Fruit fly (Drosophila melanogaster) whole organism, embryonic: ENCODE results near the gene Bap111.

ENCODE experiments used
- Abd-B ChIP-seq: fragments of 200-800 bp; sonication (Bioruptor generic); optimal IDR thresholded peaks from 2 replicates; lab custom pipeline; 2018; ENCODE audit warnings: missing biosample characterization, mild to moderate bottlenecking, missing genetic modification characterization, moderate library complexity
- Ada2b ChIP-seq: fragments of 200-800 bp; sonication (Bioruptor generic); IDR thresholded peaks from 2 replicates; pipeline ENCODE4 v1.3.6; 2022; ENCODE audit warnings: missing biosample characterization, missing genetic modification characterization
- Bgb ChIP-seq: fragments of 200-800 bp; sonication (Bioruptor generic); IDR thresholded peaks from 2 replicates; pipeline ENCODE4 v1.3.6; 2022; ENCODE audit warnings: missing biosample characterization, missing genetic modification characterization; ENCODE audit not compliant: partially characterized antibody
- CG10147 ChIP-seq: fragments of 200-800 bp; sonication (Bioruptor generic); optimal IDR thresholded peaks from 2 replicates; lab custom pipeline; 2019; ENCODE audit warnings: missing biosample characterization, mild to moderate bottlenecking, missing genetic modification characterization, moderate library complexity
- CG1024 ChIP-seq: fragments of 200-800 bp; sonication (Bioruptor generic); IDR thresholded peaks from 2 replicates; pipeline ENCODE4 v1.3.6; 2022; ENCODE audit warnings: missing biosample characterization, missing genetic modification characterization
- CG11695 ChIP-seq: fragments of 200-800 bp; sonication (Bioruptor generic); IDR thresholded peaks from 3 replicates; pipeline ENCODE4 v1.3.6; 2022; ENCODE audit warnings: missing biosample characterization, missing genetic modification characterization
- CG13123 ChIP-seq: fragments of 200-800 bp; sonication (Bioruptor generic); optimal IDR thresholded peaks from 2 replicates; lab custom pipeline; 2016; ENCODE audit warnings: missing biosample characterization, missing genetic modification characterization
- CG13424 ChIP-seq: fragments of 200-800 bp; sonication (Bioruptor generic); optimal IDR thresholded peaks from 2 replicates; lab custom pipeline; 2019; ENCODE audit warnings: missing biosample characterization, mild to moderate bottlenecking, missing genetic modification characterization, moderate library complexity
- CG13624 ChIP-seq: fragments of 200-800 bp; sonication (Bioruptor generic); optimal IDR thresholded peaks from 2 replicates; lab custom pipeline; 2016; ENCODE audit warnings: missing biosample characterization, missing genetic modification characterization
- CG14441 ChIP-seq: fragments of 200-800 bp; sonication (Bioruptor generic); IDR thresholded peaks from 2 replicates; pipeline ENCODE4 v1.3.6; 2022; ENCODE audit warnings: missing biosample characterization, missing genetic modification characterization
- CG1603 ChIP-seq: fragments of 200-800 bp; sonication (Bioruptor generic); optimal IDR thresholded peaks from 2 replicates; lab custom pipeline; 2019; ENCODE audit warnings: missing biosample characterization, mild to moderate bottlenecking, missing genetic modification characterization, moderate library complexity
- CG17186 ChIP-seq: fragments of 200-800 bp; sonication (Bioruptor generic); optimal IDR thresholded peaks from 3 replicates; lab custom pipeline; 2017; ENCODE audit warnings: missing biosample characterization, missing genetic modification reagents, missing genetic modification characterization
- CG18011 ChIP-seq: fragments of 200-800 bp; sonication (Bioruptor generic); optimal IDR thresholded peaks from 2 replicates; lab custom pipeline; 2017; ENCODE audit warnings: missing biosample characterization, missing genetic modification characterization, mild to moderate bottlenecking, moderate library complexity, missing genotype
- CG18619 ChIP-seq: fragments of 200-800 bp; sonication (Bioruptor generic); optimal IDR thresholded peaks from 3 replicates; lab custom pipeline; 2017; ENCODE audit warnings: missing biosample characterization, mild to moderate bottlenecking, missing genetic modification characterization
- CG2889 ChIP-seq: fragments of 200-800 bp; sonication (Bioruptor generic); IDR thresholded peaks from 3 replicates; pipeline ENCODE4 v1.3.6; 2022; ENCODE audit warnings: missing biosample characterization, missing genetic modification characterization
- CG32767 ChIP-seq: fragments of 200-800 bp; sonication (Bioruptor generic); IDR thresholded peaks from 2 replicates; pipeline ENCODE4 v1.3.6; 2022; ENCODE audit warnings: missing biosample characterization, missing genetic modification characterization
- CG3838 ChIP-seq: fragments of 200-800 bp; sonication (Bioruptor generic); optimal IDR thresholded peaks from 3 replicates; lab custom pipeline; 2016; ENCODE audit warnings: missing biosample characterization, missing genetic modification characterization
- CG7271 ChIP-seq: fragments of 200-800 bp; sonication (Bioruptor generic); optimal IDR thresholded peaks from 2 replicates; lab custom pipeline; 2018; ENCODE audit warnings: missing biosample characterization, mild to moderate bottlenecking, missing genetic modification characterization, moderate library complexity
- CG7963 ChIP-seq: fragments of 200-800 bp; sonication (Bioruptor generic); IDR thresholded peaks from 3 replicates; pipeline ENCODE4 v1.3.6; 2022; ENCODE audit warnings: missing biosample characterization, missing genetic modification characterization; ENCODE audit not compliant: partially characterized antibody
- CG7987 ChIP-seq: fragments of 200-800 bp; sonication (Bioruptor generic); optimal IDR thresholded peaks from 2 replicates; lab custom pipeline; 2018; ENCODE audit warnings: missing biosample characterization, mild to moderate bottlenecking, missing genetic modification characterization, moderate library complexity
- CrebB ChIP-seq: fragments of 200-800 bp; sonication (Bioruptor generic); optimal IDR thresholded peaks from 3 replicates; lab custom pipeline; 2018; ENCODE audit warnings: missing biosample characterization, mild to moderate bottlenecking, missing genetic modification characterization
- Drgx ChIP-seq: fragments of 200-800 bp; sonication (Bioruptor generic); IDR thresholded peaks from 2 replicates; pipeline ENCODE4 v1.3.6; 2022; ENCODE audit warnings: missing biosample characterization, missing genetic modification characterization
- E2f1 ChIP-seq: fragments of 200-800 bp; sonication (Bioruptor generic); IDR thresholded peaks from 2 replicates; pipeline ENCODE4 v1.3.6; 2022; ENCODE audit warnings: missing biosample characterization, missing genetic modification characterization
- Elba2 ChIP-seq: fragments of 200-800 bp; sonication (Bioruptor generic); optimal IDR thresholded peaks from 3 replicates; lab custom pipeline; 2016; ENCODE audit warnings: missing biosample characterization, missing genetic modification characterization
- Ets97D ChIP-seq: fragments of 200-800 bp; sonication (Bioruptor generic); optimal IDR thresholded peaks from 3 replicates; lab custom pipeline; 2016; ENCODE audit warnings: missing biosample characterization, missing genetic modification characterization
- Fer2 ChIP-seq: fragments of 200-800 bp; sonication (Bioruptor generic); optimal IDR thresholded peaks from 2 replicates; lab custom pipeline; 2018; ENCODE audit warnings: missing biosample characterization, mild to moderate bottlenecking, missing genetic modification characterization, moderate library complexity
- Lpt ChIP-seq: fragments of >200 bp; optimal IDR thresholded peaks from 2 replicates; lab custom pipeline; 2018; ENCODE audit warnings: missing biosample characterization, missing genetic modification characterization
- Med ChIP-seq: fragments of 200-800 bp; sonication (Bioruptor generic); peaks from one replicate; lab custom pipeline; 2016; ENCODE audit warnings: missing biosample characterization, missing genetic modification characterization, mild to moderate bottlenecking, inconsistent platforms, moderate library complexity
- NFAT ChIP-seq: fragments of 200-800 bp; sonication (Bioruptor generic); IDR thresholded peaks from 2 replicates; pipeline ENCODE4 v1.3.6; 2022; ENCODE audit warnings: missing biosample characterization, missing genetic modification characterization
- Scr ChIP-seq: fragments of 200-800 bp; sonication (Bioruptor generic); IDR thresholded peaks from 2 replicates; pipeline ENCODE4 v1.3.6; 2022; ENCODE audit warnings: missing biosample characterization, missing genetic modification characterization; ENCODE audit not compliant: partially characterized antibody
- Vsx1 ChIP-seq: fragments of 200-800 bp; sonication (Bioruptor generic); optimal IDR thresholded peaks from 2 replicates; lab custom pipeline; 2017; ENCODE audit warnings: missing biosample characterization, mild to moderate bottlenecking, missing genetic modification characterization, missing genetic modification reagents
- ato ChIP-seq: fragments of 200-800 bp; sonication (Bioruptor generic); IDR thresholded peaks from 2 replicates; pipeline ENCODE4 v1.3.6; 2022; ENCODE audit warnings: missing biosample characterization, missing genetic modification characterization; ENCODE audit not compliant: partially characterized antibody
- cad ChIP-seq: fragments of >200 bp; optimal IDR thresholded peaks from 2 replicates; lab custom pipeline; 2017; ENCODE audit warnings: missing biosample characterization, missing genetic modification characterization
- chinmo ChIP-seq: fragments of 200-800 bp; sonication (Bioruptor generic); IDR thresholded peaks from 4 replicates; pipeline ENCODE4 v1.3.6; 2022; ENCODE audit warnings: missing biosample characterization, missing genetic modification characterization; ENCODE audit not compliant: partially characterized antibody
- croc ChIP-seq: fragments of 200-800 bp; sonication (Bioruptor generic); conservative IDR thresholded peaks from 3 replicates; pipeline ENCODE4 v1.3.6; 2022; ENCODE audit warnings: missing biosample characterization, missing genetic modification characterization
- dm ChIP-seq: fragments of 200-800 bp; sonication (Bioruptor generic); optimal IDR thresholded peaks from 3 replicates; lab custom pipeline; 2016; ENCODE audit warnings: missing biosample characterization, missing genetic modification characterization
- ems ChIP-seq: fragments of 200-800 bp; sonication (Bioruptor generic); optimal IDR thresholded peaks from 3 replicates; lab custom pipeline; 2016; ENCODE audit warnings: missing biosample characterization, missing genetic modification characterization
- esg ChIP-seq: fragments of 200-800 bp; sonication (Bioruptor generic); conservative IDR thresholded peaks from 2 replicates; pipeline ENCODE4 v1.3.6; 2022; ENCODE audit warnings: missing biosample characterization, missing genetic modification characterization
- eve ChIP-seq, 2 experiments: fragments of >200 bp; optimal IDR thresholded peaks; 2 replicates each; lab custom pipeline; 2017; ENCODE audit warnings: missing biosample characterization in 2 of 2, missing genetic modification characterization in 2 of 2
- eyg ChIP-seq: fragments of 200-800 bp; sonication (Bioruptor generic); optimal IDR thresholded peaks from 3 replicates; lab custom pipeline; 2016; ENCODE audit warnings: missing biosample characterization, missing genetic modification characterization
- fd3F ChIP-seq: fragments of 200-800 bp; sonication (Bioruptor generic); optimal IDR thresholded peaks from 2 replicates; lab custom pipeline; 2018; ENCODE audit warnings: missing biosample characterization, mild to moderate bottlenecking, missing genetic modification characterization, moderate library complexity
- h ChIP-seq: fragments of >200 bp; optimal IDR thresholded peaks from 2 replicates; lab custom pipeline; 2017
- lilli ChIP-seq: fragments of 200-800 bp; sonication (Bioruptor generic); optimal IDR thresholded peaks from 3 replicates; lab custom pipeline; 2016; ENCODE audit warnings: missing biosample characterization, missing genetic modification characterization
- lmd ChIP-seq: fragments of 200-800 bp; sonication (Bioruptor generic); IDR thresholded peaks from 2 replicates; pipeline ENCODE4 v1.3.6; 2022; ENCODE audit warnings: missing biosample characterization, missing genetic modification characterization
- maf-S ChIP-seq: fragments of 200-800 bp; sonication (Bioruptor generic); optimal IDR thresholded peaks from 2 replicates; lab custom pipeline; 2016; ENCODE audit warnings: missing biosample characterization, missing genetic modification characterization
- oc ChIP-seq: fragments of 200-800 bp; sonication (Bioruptor generic); optimal IDR thresholded peaks from 2 replicates; lab custom pipeline; 2018; ENCODE audit warnings: missing biosample characterization, mild to moderate bottlenecking, missing genetic modification characterization, moderate library complexity
- phol ChIP-seq: fragments of 200-800 bp; sonication (Bioruptor generic); optimal IDR thresholded peaks from 3 replicates; lab custom pipeline; 2018; ENCODE audit warnings: missing biosample characterization, mild to moderate bottlenecking, missing genetic modification characterization, moderate library complexity
- ranshi ChIP-seq: fragments of 200-800 bp; sonication (Bioruptor generic); IDR thresholded peaks from 2 replicates; pipeline ENCODE4 v1.3.6; 2022; ENCODE audit warnings: missing biosample characterization, missing genetic modification characterization
- row ChIP-seq: fragments of 200-800 bp; sonication (Bioruptor generic); IDR thresholded peaks from 3 replicates; pipeline ENCODE4 v1.3.6; 2022; ENCODE audit warnings: missing biosample characterization, missing genetic modification characterization
- tll ChIP-seq, 2 experiments: fragments of 200-800 bp in 1 of 2; fragments of >200 bp in 1 of 2; sonication (Bioruptor generic) in 1 of 2; optimal IDR thresholded peaks; 2 replicates each; lab custom pipeline; 2017 to 2019; ENCODE audit warnings: missing biosample characterization in 2 of 2, missing genetic modification characterization in 2 of 2, mild to moderate bottlenecking in 1 of 2, moderate library complexity in 1 of 2
- unpg ChIP-seq: fragments of 200-800 bp; sonication (Bioruptor generic); optimal IDR thresholded peaks from 3 replicates; lab custom pipeline; 2018; ENCODE audit warnings: missing biosample characterization, mild to moderate bottlenecking, missing genetic modification characterization, moderate library complexity

The Bap111 gene

DNA sequence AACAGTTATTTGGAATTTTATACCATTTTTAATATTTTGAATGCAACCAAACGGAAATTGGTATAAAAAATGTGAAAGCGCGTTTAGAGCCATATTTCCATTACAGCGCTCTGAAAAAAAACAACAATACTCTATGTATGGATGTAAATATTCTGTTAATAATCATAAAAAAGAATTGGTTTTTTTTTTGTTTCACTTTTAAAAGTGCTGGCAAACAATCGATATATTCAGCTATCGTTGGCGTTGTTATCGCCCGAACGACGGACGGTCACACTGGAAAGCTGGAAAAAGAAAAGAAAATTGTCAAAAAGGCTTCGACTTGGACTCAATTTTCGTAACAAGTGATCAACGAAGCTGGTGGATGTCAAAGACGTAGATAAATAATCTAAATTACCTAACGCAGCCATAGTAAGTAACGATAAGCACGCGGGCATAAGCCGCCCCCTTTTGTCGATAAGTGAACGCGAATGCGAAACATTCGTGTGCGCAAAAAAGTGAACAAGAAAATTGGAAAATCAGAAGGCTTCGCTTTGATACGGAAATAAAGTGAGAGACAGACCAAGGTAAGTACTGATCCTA, 6.8 kb upstream of the Bap111 start, which contains the start of gene CG7065 (continued):
- TF ChIP-seq Bgb (peak; percentile 69), CG11695 (GFP tag; lab: Robert Waterston, UW) (no peak), row (GFP tag; lab: Robert Waterston, UW) (peak; percentile 65), eyg (GFP tag; lab: Kevin White, UChicago) (no peak), CG13624 (GFP tag; lab: Kevin White, UChicago) (no peak), eve (GFP tag; optimal IDR thresholded peaks at IDR 0.05; lab: Kevin White, UChicago) (no peak), cad (GFP tag; lab: Kevin White, UChicago) (no peak), CG7271 (tag; lab: Kevin White, UChicago) (no peak), esg (GFP tag; lab: Robert Waterston, UW) (no peak), CG1603 (tag; lab: Kevin White, UChicago) (peak; percentile 33), CG14441 (no peak), croc (no peak), oc (tag; lab: Kevin White, UChicago) (no peak), Scr (GFP tag; lab: Robert Waterston, UW) (peak; percentile 70), maf-S (GFP tag; lab: Kevin White, UChicago) (no peak), lilli (no peak), Elba2 (no peak), E2f1 (GFP tag; lab: Robert Waterston, UW) (no peak), unpg (GFP tag; lab: Kevin White, UChicago) (no peak), Med (GFP tag; lab: Kevin White, UChicago) (peak; percentile 20), Fer2 (tag; lab: Kevin White, UChicago) (no peak), Lpt (GFP tag; lab: Kevin White, UChicago) (no peak), lmd (GFP tag; lab: Robert Waterston, UW) (no peak), h (lab: Kevin White, UChicago) (no peak), Drgx (GFP tag; lab: Robert Waterston, UW) (no peak), ems (GFP tag; lab: Kevin White, UChicago) (no peak)

DNA sequence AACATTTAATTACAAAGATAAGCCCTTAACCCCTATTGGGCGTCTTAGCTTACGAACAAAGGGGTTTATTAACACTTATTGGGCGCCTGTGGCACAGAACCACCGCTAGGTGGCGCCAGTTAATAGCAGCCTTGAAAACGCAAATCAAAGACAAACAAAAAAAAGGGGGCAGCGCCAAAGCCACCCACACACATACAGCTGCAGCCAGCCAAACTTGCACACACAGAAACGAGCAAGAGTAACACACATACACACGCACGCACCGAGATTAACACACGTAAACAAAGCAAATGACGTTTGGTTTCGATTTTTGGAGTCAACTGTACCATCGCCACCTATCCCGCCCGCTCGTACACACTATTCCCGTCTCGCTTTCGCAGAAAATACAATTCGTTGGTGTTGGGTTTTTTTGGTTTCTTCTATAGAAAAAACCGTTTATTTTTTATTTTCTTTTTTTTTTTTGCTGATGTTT, 3.1 kb downstream of the Bap111 start:
- TF ChIP-seq NFAT (GFP tag; lab: Robert Waterston, UW) (no peak), Ada2b (GFP tag; lab: Robert Waterston, UW) (no peak), dm (GFP tag; lab: Kevin White, UChicago) (peak; percentile 12), CG7271 (tag; lab: Kevin White, UChicago) (no peak), CG32767 (no peak), CG7987 (GFP tag; lab: Kevin White, UChicago) (no peak), Abd-B (GFP tag; lab: Kevin White, UChicago) (no peak), CG18011 (GFP tag; lab: Kevin White, UChicago) (peak; percentile 13), ranshi (GFP tag; lab: Robert Waterston, UW) (peak; percentile 5; the same call in 1 of the 2 replicates), CG1024 (GFP tag; lab: Robert Waterston, UW) (peak; percentile 22; the same call in 1 of the 2 replicates), Vsx1 (GFP tag; lab: Kevin White, UChicago) (no peak), CG3838 (GFP tag; lab: Kevin White, UChicago) (no peak), tll (GFP tag; optimal IDR thresholded peaks at IDR 0.05; lab: Kevin White, UChicago) (peak in 1 of 2 experiments; percentile 22), CrebB (peak; percentile 12), CG10147 (no peak), CG13123 (peak; percentile 33), CG2889 (GFP tag; lab: Robert Waterston, UW) (no peak), chinmo (peak; percentile 97), fd3F (GFP tag; lab: Kevin White, UChicago) (peak; percentile 41), CG13424 (tag; lab: Kevin White, UChicago) (peak; percentile 2), Ets97D (GFP tag; lab: Kevin White, UChicago) (peak; percentile 15), phol (tag; lab: Kevin White, UChicago) (peak; percentile 9), CG7963 (GFP tag; lab: Robert Waterston, UW) (no peak), CG17186 (GFP tag; lab: Kevin White, UChicago) (peak; percentile 33), CG18619 (GFP tag; lab: Kevin White, UChicago) (no peak), ato (GFP tag; lab: Robert Waterston, UW) (no peak)
